Worm (Caenorhabditis elegans): Measurements from ENCODE around the gene smf-2.

The smf-2 gene

DNA sequence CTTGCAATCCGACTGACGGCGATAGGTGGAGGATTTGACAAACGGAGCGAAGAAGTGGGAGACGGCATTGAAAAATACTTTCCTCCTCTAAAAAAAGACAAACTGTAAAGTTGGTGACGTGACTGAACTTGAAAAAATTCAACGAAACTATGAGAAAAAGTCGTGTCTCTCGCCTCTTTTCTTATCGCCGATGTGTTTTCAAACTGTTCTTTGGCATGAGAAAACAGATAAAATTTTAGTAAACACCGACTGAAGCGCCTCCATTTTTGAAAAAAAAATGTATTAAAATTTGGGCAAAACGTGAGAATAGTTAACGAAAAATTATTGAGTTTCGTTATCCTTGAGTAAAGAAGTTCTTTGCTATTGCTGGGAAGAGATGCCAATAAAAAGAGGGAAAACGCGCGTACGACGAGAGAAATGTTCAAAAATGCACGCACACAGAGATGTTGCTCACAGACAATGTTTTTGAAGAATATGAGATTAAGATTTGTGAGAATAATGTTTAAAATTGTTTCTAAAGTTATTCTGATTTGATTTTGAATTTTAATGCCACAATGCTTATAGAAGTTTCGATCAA lies 10.4 kb upstream of the smf-2 start (continued):
- TF ChIP-seq nhr-19 (GFP tag; conservative IDR thresholded peaks at IDR 0.05) (no peak), C16A3.4 (tag; optimal IDR thresholded peaks at IDR 0.05) (no peak), ama-1 (optimal IDR thresholded peaks at IDR 0.05) (no peak), snu-23 (GFP tag; optimal IDR thresholded peaks at IDR 0.05) (no peak), nhr-84 (tag; optimal IDR thresholded peaks at IDR 0.05) (no peak), elt-2 (tag; optimal IDR thresholded peaks at IDR 0.05) (peak; percentile 28), fkh-4 (tag; optimal IDR thresholded peaks at IDR 0.05; ENCODE audit: borderline replicate concordance) (no peak), egl-13 (tag; optimal IDR thresholded peaks at IDR 0.05) (no peak), alr-1 (tag; optimal IDR thresholded peaks at IDR 0.05; ENCODE audit: borderline replicate concordance) (no peak), efl-3 (GFP tag; optimal IDR thresholded peaks at IDR 0.05) (no peak), elt-3 (tag; optimal IDR thresholded peaks at IDR 0.05) (peak in 2 of 6 experiments; percentile 12 to 38), dsc-1 (tag; optimal IDR thresholded peaks at IDR 0.05) (no peak), nhr-77 (tag; optimal IDR thresholded peaks at IDR 0.05) (no peak), ztf-11 (tag; optimal IDR thresholded peaks at IDR 0.05) (no peak), rnt-1 (tag; optimal IDR thresholded peaks at IDR 0.05) (no peak), zip-4 (GFP tag; optimal IDR thresholded peaks at IDR 0.05) (no peak), swsn-7 (tag; optimal IDR thresholded peaks at IDR 0.05) (no peak), grh-1 (GFP tag; IDR thresholded peaks at IDR 0.05) (no peak), lin-15B (tag; optimal IDR thresholded peaks at IDR 0.05) (no peak), ceh-63 (GFP tag; optimal IDR thresholded peaks at IDR 0.05) (no peak), hpl-2 (GFP tag; optimal IDR thresholded peaks at IDR 0.05) (no peak), sptf-1 (tag; optimal IDR thresholded peaks at IDR 0.05) (no peak), mab-9 (GFP tag; IDR thresholded peaks at IDR 0.05) (no peak), unc-98 (GFP tag; IDR thresholded peaks at IDR 0.05) (no peak), tbx-2 (tag; optimal IDR thresholded peaks at IDR 0.05) (no peak), lin-35 (GFP tag; optimal IDR thresholded peaks at IDR 0.05) (peak in 1 of 2 experiments; percentile 30), unc-62 (GFP tag; optimal IDR thresholded peaks at IDR 0.05) (no peak), mef-2 (tag; optimal IDR thresholded peaks at IDR 0.05) (no peak), ces-1 (GFP tag; optimal IDR thresholded peaks at IDR 0.05) (no peak), Y116A8C.19 (tag; optimal IDR thresholded peaks at IDR 0.05; ENCODE audit: borderline replicate concordance) (no peak), skn-1 (tag; optimal IDR thresholded peaks at IDR 0.05) (no peak), isw-1 (GFP tag; IDR thresholded peaks at IDR 0.05) (no peak), unc-30 (tag; optimal IDR thresholded peaks at IDR 0.05) (no peak), nhr-85 (tag) (peak; percentile 54), aly-2 (tag; optimal IDR thresholded peaks at IDR 0.05) (no peak), nhr-90 (tag; optimal IDR thresholded peaks at IDR 0.05; ENCODE audit: poor library complexity) (no peak), C04F5.9 (tag; optimal IDR thresholded peaks at IDR 0.05) (no peak), aha-1 (tag; optimal IDR thresholded peaks at IDR 0.05) (no peak), egl-27 (tag; optimal IDR thresholded peaks at IDR 0.05) (no peak)

DNA sequence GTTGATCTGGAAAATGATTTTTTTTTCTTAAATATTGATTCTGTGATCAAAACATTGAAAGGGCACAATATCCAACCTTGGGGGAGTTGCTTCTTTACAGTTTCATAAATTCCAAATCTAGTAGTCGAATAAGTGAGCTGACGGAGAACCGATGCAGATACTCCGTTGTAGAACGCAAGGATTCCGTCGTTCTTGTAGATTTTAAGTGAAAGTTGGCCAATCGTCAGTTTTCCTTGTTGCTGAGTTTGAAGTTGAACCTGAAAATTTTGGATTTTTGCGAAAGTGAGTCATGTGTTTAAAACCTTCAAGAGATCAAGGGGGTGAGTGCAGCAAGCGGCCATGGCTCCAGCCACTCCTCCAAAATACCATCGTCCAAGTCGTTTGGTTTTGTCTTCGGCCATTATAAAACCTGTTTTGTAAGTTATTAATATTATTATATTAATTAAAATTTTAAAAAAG lies 6.8 kb upstream of the smf-2 start, which contains the start of gene slc-25A10:
slc-25A10 (minus strand) TSS at position 409 of the 459 bp plus-strand sequence.
- no peak for TF ChIP-seq ceh-90 (tag; optimal IDR thresholded peaks at IDR 0.05)
- no peak for TF ChIP-seq fos-1 (tag; optimal IDR thresholded peaks at IDR 0.05)
- TF ChIP-seq aly-2 (tag; optimal IDR thresholded peaks at IDR 0.05): no peak
- TF ChIP-seq F16B12.6 (tag; optimal IDR thresholded peaks at IDR 0.05): no peak
- no peak for TF ChIP-seq lir-3 (tag; optimal IDR thresholded peaks at IDR 0.05; ENCODE audit: poor library complexity)
- no peak for TF ChIP-seq unc-30 (tag; optimal IDR thresholded peaks at IDR 0.05)
- TF ChIP-seq nhr-12 (tag; optimal IDR thresholded peaks at IDR 0.05): no peak
- no peak for TF ChIP-seq ceh-88 (GFP tag; IDR thresholded peaks at IDR 0.05)
- peak; percentile 42 for TF ChIP-seq ama-1 (optimal IDR thresholded peaks at IDR 0.05)
- TF ChIP-seq unc-98 (GFP tag; IDR thresholded peaks at IDR 0.05): no peak
- no peak for TF ChIP-seq ets-5 (GFP tag; IDR thresholded peaks at IDR 0.05)
- TF ChIP-seq irx-1 (tag; optimal IDR thresholded peaks at IDR 0.05): no peak
- TF ChIP-seq mdl-1 (tag; optimal IDR thresholded peaks at IDR 0.05): peak in 1 of 2 experiments; percentile 31
- TF ChIP-seq unc-62 (GFP tag; optimal IDR thresholded peaks at IDR 0.05): no peak
- no peak for TF ChIP-seq nhr-85 (tag)
- no peak for TF ChIP-seq elt-2 (tag; optimal IDR thresholded peaks at IDR 0.05)
- no peak for TF ChIP-seq nhr-47 (tag; optimal IDR thresholded peaks at IDR 0.05)
